Fruit fly (Drosophila melanogaster) whole organism, pupa: Measurements from ENCODE around the gene mei-218.
A peak's percentile ranks its signal among the peaks of the same experiment; 100 is the strongest.

Experiments used
- CG10348 ChIP-seq: fragments of 200-800 bp; sonication (Bioruptor generic); IDR thresholded peaks from 2 replicates; pipeline ENCODE4 v1.3.6; 2022; ENCODE audit warnings: missing biosample characterization, missing genetic modification characterization
- CG12605 ChIP-seq: fragments of 200-800 bp; sonication (Bioruptor generic); IDR thresholded peaks from 2 replicates; pipeline ENCODE4 v1.3.6; 2022; ENCODE audit warnings: missing biosample characterization, missing genetic modification characterization
- CG13204 ChIP-seq: fragments of 200-800 bp; sonication (Bioruptor generic); optimal IDR thresholded peaks from 2 replicates; lab custom pipeline; 2018; ENCODE audit warnings: missing biosample characterization, mild to moderate bottlenecking, missing genetic modification characterization, moderate library complexity
- CG14655 ChIP-seq: fragments of 200-800 bp; sonication (Bioruptor generic); optimal IDR thresholded peaks from 3 replicates; lab custom pipeline; 2017; ENCODE audit warnings: mild to moderate bottlenecking, missing biosample characterization, missing genetic modification reagents, missing genetic modification characterization
- CG15710 ChIP-seq: fragments of 200-800 bp; sonication (Bioruptor generic); optimal IDR thresholded peaks from 2 replicates; lab custom pipeline; 2018; ENCODE audit warnings: missing biosample characterization, mild to moderate bottlenecking, missing genetic modification characterization, moderate library complexity
- CG17806 ChIP-seq: fragments of 200-800 bp; sonication (Bioruptor generic); optimal IDR thresholded peaks from 2 replicates; lab custom pipeline; 2018; ENCODE audit warnings: missing biosample characterization, mild to moderate bottlenecking, missing genetic modification characterization, moderate library complexity
- CG32121 ChIP-seq: fragments of 200-800 bp; sonication (Bioruptor generic); IDR thresholded peaks from 2 replicates; pipeline ENCODE4 v1.3.6; 2022; ENCODE audit warnings: missing biosample characterization, missing genetic modification characterization
- CG34367 ChIP-seq: fragments of 200-800 bp; sonication (Bioruptor generic); optimal IDR thresholded peaks from 2 replicates; lab custom pipeline; 2018; ENCODE audit warnings: missing biosample characterization, mild to moderate bottlenecking, missing genetic modification characterization
- CG4496 ChIP-seq: fragments of 200-800 bp; sonication (Bioruptor generic); IDR thresholded peaks from 3 replicates; pipeline ENCODE4 v1.3.6; 2022; ENCODE audit warnings: missing biosample characterization, missing genetic modification characterization
- CG8301 ChIP-seq: fragments of 200-800 bp; sonication (Bioruptor generic); optimal IDR thresholded peaks from 2 replicates; lab custom pipeline; 2018; ENCODE audit warnings: missing biosample characterization, mild to moderate bottlenecking, missing genetic modification characterization
- CG9948 ChIP-seq: fragments of 200-800 bp; sonication (Bioruptor generic); optimal IDR thresholded peaks from 2 replicates; lab custom pipeline; 2018; ENCODE audit warnings: missing biosample characterization, mild to moderate bottlenecking, missing genetic modification characterization, moderate library complexity
- D1 ChIP-seq: fragments of 200-800 bp; sonication (Bioruptor generic); optimal IDR thresholded peaks from 2 replicates; lab custom pipeline; 2018; ENCODE audit warnings: missing biosample characterization, mild to moderate bottlenecking, missing genetic modification characterization, moderate library complexity
- EcR ChIP-seq: fragments of 200-800 bp; sonication (Bioruptor generic); optimal IDR thresholded peaks from 3 replicates; lab custom pipeline; 2019; ENCODE audit warnings: missing biosample characterization, missing genetic modification characterization, mild to moderate bottlenecking, moderate library complexity, missing genetic modification reagents
- Ets98B ChIP-seq: fragments of 200-800 bp; sonication (Bioruptor generic); IDR thresholded peaks from 2 replicates; pipeline ENCODE4 v1.3.6; 2022; ENCODE audit warnings: missing biosample characterization, missing genetic modification characterization
- Pif1A ChIP-seq: fragments of 200-800 bp; sonication (Bioruptor generic); optimal IDR thresholded peaks from 3 replicates; lab custom pipeline; 2016; ENCODE audit warnings: missing biosample characterization, missing genetic modification characterization
- Snoo ChIP-seq: fragments of 200-800 bp; sonication (Bioruptor generic); optimal IDR thresholded peaks from 3 replicates; lab custom pipeline; 2017; ENCODE audit warnings: missing biosample characterization, mild to moderate bottlenecking, missing genetic modification characterization, inconsistent platforms
- fd96Ca ChIP-seq: fragments of 200-800 bp; sonication (Bioruptor generic); IDR thresholded peaks from 3 replicates; pipeline ENCODE4 v1.3.6; 2022; ENCODE audit warnings: missing biosample characterization, missing genetic modification characterization
- gl ChIP-seq: fragments of 200-800 bp; sonication (Bioruptor generic); optimal IDR thresholded peaks from 2 replicates; lab custom pipeline; 2018; ENCODE audit warnings: missing biosample characterization, mild to moderate bottlenecking, missing genetic modification characterization
- rn ChIP-seq: fragments of 200-800 bp; sonication (Bioruptor generic); IDR thresholded peaks from 2 replicates; pipeline ENCODE4 v1.3.6; 2022; ENCODE audit warnings: missing biosample characterization, missing genetic modification characterization

mei-218 gene

dm6 chrX:17162446-17163013, 19.7 kb upstream of the mei-218 start:
- TF ChIP-seq CG32121 (GFP tag; lab: Robert Waterston, UW): no peak
- TF ChIP-seq CG14655 (GFP tag; lab: Kevin White, UChicago): no peak
- TF ChIP-seq rn (GFP tag; lab: Robert Waterston, UW): no peak
- no peak for TF ChIP-seq CG34367
- no peak for TF ChIP-seq CG9948 (tag; lab: Kevin White, UChicago)
- no peak for TF ChIP-seq CG8301 (tag; lab: Kevin White, UChicago)
- no peak for TF ChIP-seq D1
- TF ChIP-seq fd96Ca (GFP tag; lab: Robert Waterston, UW): no peak
- TF ChIP-seq gl (tag; lab: Kevin White, UChicago): no peak
- TF ChIP-seq CG4496 (GFP tag; lab: Robert Waterston, UW): no peak
- no peak for TF ChIP-seq CG12605 (GFP tag; lab: Robert Waterston, UW)
- no peak for TF ChIP-seq Ets98B (GFP tag; lab: Robert Waterston, UW)

dm6 chrX:17160396-17161040, 17.7 kb upstream of the mei-218 start:
- TF ChIP-seq CG4496 (GFP tag; lab: Robert Waterston, UW) (peak; percentile 62; the same call in 2 of the 3 replicates), CG34367 (no peak), CG13204 (GFP tag; lab: Kevin White, UChicago) (peak; percentile 39)
- TF ChIP-seq, all 21 proteins: peak for 2

dm6 chrX:17159819-17160218, 17.0 kb upstream of the mei-218 start, which contains the start of gene baz:
Gene baz, plus strand, starts transcription at chrX:17160006.
- peak; percentile 15 for TF ChIP-seq EcR (GFP tag; lab: Kevin White, UChicago)
- peak; percentile 5 for TF ChIP-seq Snoo (tag; lab: Kevin White, UChicago)
- TF ChIP-seq rn (GFP tag; lab: Robert Waterston, UW): no peak
- no peak for TF ChIP-seq Ets98B (GFP tag; lab: Robert Waterston, UW)
- no peak for TF ChIP-seq CG14655 (GFP tag; lab: Kevin White, UChicago)
- TF ChIP-seq, all 21 proteins: peak for 2

dm6 chrX:17159116-17159515, 16.3 kb upstream of the mei-218 start, which contains the start of gene xmas:
Gene xmas, minus strand, starts transcription at chrX:17159306.
- TF ChIP-seq rn (GFP tag; lab: Robert Waterston, UW) (no peak), D1 (no peak), CG34367 (no peak), fd96Ca (GFP tag; lab: Robert Waterston, UW) (no peak), CG10348 (GFP tag; lab: Robert Waterston, UW) (no peak), EcR (GFP tag; lab: Kevin White, UChicago) (no peak), CG32121 (GFP tag; lab: Robert Waterston, UW) (no peak), CG14655 (GFP tag; lab: Kevin White, UChicago) (no peak), CG17806 (tag; lab: Kevin White, UChicago) (no peak), Ets98B (GFP tag; lab: Robert Waterston, UW) (no peak)

dm6 chrX:17150660-17151059, 7.9 kb upstream of the mei-218 start:
- TF ChIP-seq CG17806 (tag; lab: Kevin White, UChicago): no peak
- TF ChIP-seq EcR (GFP tag; lab: Kevin White, UChicago): no peak
- no peak for TF ChIP-seq CG8301 (tag; lab: Kevin White, UChicago)
- no peak for TF ChIP-seq CG34367

- no peak for TF ChIP-seq Pif1A (GFP tag; lab: Kevin White, UChicago)
- TF ChIP-seq CG4496 (GFP tag; lab: Robert Waterston, UW): peak; percentile 22; the same call in 1 of the 3 replicates
- TF ChIP-seq CG12605 (GFP tag; lab: Robert Waterston, UW): peak; percentile 25; the same call in 1 of the 2 replicates
- peak; percentile 48 for TF ChIP-seq CG13204 (GFP tag; lab: Kevin White, UChicago)
- TF ChIP-seq EcR (GFP tag; lab: Kevin White, UChicago): no peak
- peak; percentile 4 for TF ChIP-seq Snoo (tag; lab: Kevin White, UChicago)
- peak; percentile 46 for TF ChIP-seq gl (tag; lab: Kevin White, UChicago)
Measured at dm6 chrX:17149652-17150266, 7.0 kb upstream of the mei-218 start.

dm6 chrX:17148951-17149449, 6.2 kb upstream of the mei-218 start, which contains the start of gene Chchd2:
Gene Chchd2, plus strand, starts transcription at chrX:17149001.
- TF ChIP-seq Snoo (tag; lab: Kevin White, UChicago) (peak; percentile 18), CG15710 (no peak), CG4496 (GFP tag; lab: Robert Waterston, UW) (0 out of 3 replicates have a peak, but pooled peaks have one; percentile 37), Pif1A (GFP tag; lab: Kevin White, UChicago) (no peak), rn (GFP tag; lab: Robert Waterston, UW) (no peak), CG12605 (GFP tag; lab: Robert Waterston, UW) (no peak), CG34367 (no peak)
